Fruit fly (Drosophila melanogaster) whole organism, prepupa: Measurements from ENCODE around the gene CG7322.

Experiments
- CG11902 ChIP-seq: fragments of 200-800 bp; sonication (Bioruptor generic); optimal IDR thresholded peaks from 3 replicates; lab custom pipeline; 2016; ENCODE audit warnings: missing biosample characterization, missing genetic modification characterization
- CG8119 ChIP-seq: fragments of 200-800 bp; sonication (Bioruptor generic); IDR thresholded peaks from 3 replicates; pipeline ENCODE4 v1.3.6; 2022; ENCODE audit warnings: missing biosample characterization, missing genetic modification characterization
- Ets21C ChIP-seq: fragments of 200-800 bp; sonication (Bioruptor generic); optimal IDR thresholded peaks from 3 replicates; lab custom pipeline; 2016; ENCODE audit warnings: missing biosample characterization, missing genetic modification characterization
- Gug ChIP-seq: fragments of 200-800 bp; sonication (Bioruptor generic); IDR thresholded peaks from 2 replicates; pipeline ENCODE4 v1.3.6; 2022; ENCODE audit warnings: missing biosample characterization, missing genetic modification characterization
- OdsH ChIP-seq: fragments of 200-800 bp; sonication (Bioruptor generic); optimal IDR thresholded peaks from 3 replicates; lab custom pipeline; 2016; ENCODE audit warnings: missing biosample characterization, missing genetic modification characterization
- acj6 ChIP-seq: fragments of 200-800 bp; sonication (Bioruptor generic); optimal IDR thresholded peaks from 3 replicates; lab custom pipeline; 2016; ENCODE audit warnings: missing biosample characterization, missing genetic modification characterization
- dsx ChIP-seq: fragments of 200-800 bp; optimal IDR thresholded peaks from 3 replicates; lab custom pipeline; 2019; ENCODE audit warnings: missing biosample characterization, mild to moderate bottlenecking, missing genetic modification characterization, moderate library complexity; ENCODE audit not compliant: poor library complexity, severe bottlenecking
- esn ChIP-seq: fragments of 200-800 bp; sonication (Bioruptor generic); optimal IDR thresholded peaks from 2 replicates; lab custom pipeline; 2016; ENCODE audit warnings: missing biosample characterization, mild to moderate bottlenecking, missing genetic modification characterization, moderate library complexity
- fd59A ChIP-seq: fragments of 200-800 bp; sonication (Bioruptor generic); optimal IDR thresholded peaks from 2 replicates; lab custom pipeline; 2017; ENCODE audit warnings: missing biosample characterization, mild to moderate bottlenecking, missing genetic modification characterization, missing genetic modification reagents
- fkh ChIP-seq: fragments of 200-800 bp; sonication (Bioruptor generic); optimal IDR thresholded peaks from 3 replicates; lab custom pipeline; 2017; ENCODE audit warnings: missing biosample characterization, mild to moderate bottlenecking, missing genetic modification characterization, moderate library complexity
- lz ChIP-seq: fragments of 200-800 bp; sonication (Bioruptor generic); optimal IDR thresholded peaks from 3 replicates; lab custom pipeline; 2016; ENCODE audit warnings: missing biosample characterization, missing genetic modification characterization
- topi ChIP-seq: fragments of 200-800 bp; sonication (Bioruptor generic); optimal IDR thresholded peaks from 3 replicates; lab custom pipeline; 2016; ENCODE audit warnings: missing biosample characterization, missing genetic modification characterization

DNA sequence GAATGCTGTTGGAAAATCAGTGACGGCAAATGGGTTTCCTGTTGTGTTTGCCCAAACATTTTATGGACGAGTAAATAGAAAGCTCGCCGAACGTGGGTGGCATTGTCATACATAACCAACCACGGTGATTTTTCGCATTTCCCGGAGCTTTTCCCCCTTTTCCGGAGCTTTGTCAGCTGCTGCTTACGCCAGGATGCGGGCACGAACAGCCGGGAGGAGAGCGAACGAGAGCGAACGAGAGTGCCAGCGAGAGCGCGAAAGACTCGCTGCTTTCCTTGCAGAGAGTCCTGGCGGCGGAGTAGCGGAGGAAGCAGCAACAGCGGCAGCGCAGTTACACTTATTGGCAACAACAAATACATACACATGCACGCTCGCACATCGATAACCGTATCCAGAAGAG lies 51.2 kb downstream of the CG7322 start, which contains the start of gene CG7058:
- no peak for TF ChIP-seq Ets21C
- TF ChIP-seq OdsH (GFP tag; lab: Kevin White, UChicago) = no peak
- TF ChIP-seq Gug (GFP tag; lab: Robert Waterston, UW) = no peak
- no peak for TF ChIP-seq topi (GFP tag; lab: Kevin White, UChicago)
- TF ChIP-seq acj6 = no peak
- TF ChIP-seq fkh = no peak
- no peak for TF ChIP-seq esn
- no peak for TF ChIP-seq CG11902 (GFP tag; lab: Kevin White, UChicago)
- TF ChIP-seq lz (GFP tag; lab: Kevin White, UChicago) = no peak
- TF ChIP-seq CG8119 (GFP tag; lab: Robert Waterston, UW) = no peak
- no peak for TF ChIP-seq fd59A (GFP tag; lab: Kevin White, UChicago)
- TF ChIP-seq dsx (GFP tag; lab: Kevin White, UChicago) = no peak
